Worm (Caenorhabditis elegans) whole organism, L3 larva: ENCODE results near the gene cwc-15.

Source experiments
- R02D3.7 ChIP-seq: fragments of 150-350 bp; optimal IDR thresholded peaks from 2 replicates; lab custom pipeline; 2014; ENCODE audit warnings: missing biosample characterization, missing genetic modification characterization
- ZK546.5 ChIP-seq: sonication (generic microtip); optimal IDR thresholded peaks from 2 replicates; lab custom pipeline; 2017; ENCODE audit warnings: missing biosample characterization, missing genetic modification characterization
- ama-1 ChIP-seq: fragments of 150-350 bp; optimal IDR thresholded peaks from 2 replicates; lab custom pipeline; 2018
- ceh-16 ChIP-seq: sonication (generic microtip); optimal IDR thresholded peaks from 2 replicates; lab custom pipeline; 2017; ENCODE audit warnings: missing biosample characterization, missing genetic modification characterization
- ceh-82 ChIP-seq: fragments of 150-350 bp; optimal IDR thresholded peaks from 2 replicates; lab custom pipeline; 2014; ENCODE audit warnings: missing biosample characterization, missing genetic modification characterization
- ceh-9 ChIP-seq: sonication (generic microtip); optimal IDR thresholded peaks from 2 replicates; lab custom pipeline; 2018; ENCODE audit warnings: missing biosample characterization, missing genetic modification characterization
- daf-12 ChIP-seq: fragments of 150-350 bp; optimal IDR thresholded peaks from 2 replicates; lab custom pipeline; 2014; ENCODE audit warnings: missing biosample characterization, missing genetic modification reagents, missing genetic modification characterization
- egl-27 ChIP-seq: sonication (generic microtip); optimal IDR thresholded peaks from 4 replicates; lab custom pipeline; 2017; ENCODE audit warnings: missing biosample characterization, missing genetic modification reagents, missing genetic modification characterization
- elt-2 ChIP-seq: sonication (generic microtip); optimal IDR thresholded peaks from 2 replicates; lab custom pipeline; 2016; ENCODE audit warnings: missing genetic modification reagents, mild to moderate bottlenecking, missing genetic modification characterization, missing compliant biosample characterization
- elt-3 ChIP-seq, 3 experiments: fragments of 150-350 bp in 1 of 3; sonication (generic microtip) in 2 of 3; optimal IDR thresholded peaks; 2 replicates in 2 of 3; 4 replicates in 1 of 3; lab custom pipeline; 2014 to 2017; ENCODE audit warnings: missing biosample characterization in 3 of 3, missing genetic modification characterization in 3 of 3
- fos-1 ChIP-seq: fragments of 150-350 bp; optimal IDR thresholded peaks from 2 replicates; lab custom pipeline; 2014; ENCODE audit warnings: missing biosample characterization, missing genetic modification characterization
- hmg-11 ChIP-seq: sonication (generic microtip); optimal IDR thresholded peaks from 2 replicates; lab custom pipeline; 2016; ENCODE audit warnings: missing genetic modification characterization, missing compliant biosample characterization
- jun-1 ChIP-seq: fragments of 150-350 bp; optimal IDR thresholded peaks from 2 replicates; lab custom pipeline; 2014; ENCODE audit warnings: missing biosample characterization, missing genetic modification reagents, missing genetic modification characterization
- lin-15B ChIP-seq: fragments of 150-350 bp; optimal IDR thresholded peaks from 2 replicates; lab custom pipeline; 2014; ENCODE audit warnings: missing biosample characterization, missing genetic modification characterization
- lin-39 ChIP-seq: fragments of 150-350 bp; optimal IDR thresholded peaks from 2 replicates; lab custom pipeline; 2018; ENCODE audit warnings: missing biosample characterization, missing genetic modification reagents, missing genetic modification characterization
- lsy-12 ChIP-seq: sonication (generic microtip); optimal IDR thresholded peaks from 2 replicates; lab custom pipeline; 2016; ENCODE audit warnings: mild to moderate bottlenecking, missing genetic modification characterization, missing compliant biosample characterization
- mdl-1 ChIP-seq: fragments of 150-350 bp; optimal IDR thresholded peaks from 2 replicates; lab custom pipeline; 2014; ENCODE audit warnings: missing biosample characterization, missing genetic modification characterization
- mml-1 ChIP-seq: fragments of 150-350 bp; sonication (generic microtip); optimal IDR thresholded peaks from 3 replicates; lab custom pipeline; 2014; ENCODE audit warnings: missing biosample characterization, missing genetic modification characterization
- nfya-1 ChIP-seq: sonication (generic microtip); optimal IDR thresholded peaks from 2 replicates; lab custom pipeline; 2017; ENCODE audit warnings: missing genetic modification characterization, mild to moderate bottlenecking, missing compliant biosample characterization, antibody characterized with exemption, moderate library complexity; ENCODE audit not compliant: insufficient read depth
- nhr-11 ChIP-seq: fragments of 150-350 bp; optimal IDR thresholded peaks from 2 replicates; lab custom pipeline; 2014; ENCODE audit warnings: missing biosample characterization, missing genetic modification characterization
- nhr-12 ChIP-seq: fragments of 150-350 bp; optimal IDR thresholded peaks from 2 replicates; lab custom pipeline; 2014; ENCODE audit warnings: missing biosample characterization, missing genetic modification characterization
- nhr-23 ChIP-seq: fragments of 150-350 bp; optimal IDR thresholded peaks from 2 replicates; lab custom pipeline; 2014; ENCODE audit warnings: missing biosample characterization, missing genetic modification reagents, missing genetic modification characterization
- nhr-237 ChIP-seq: fragments of 150-350 bp; optimal IDR thresholded peaks from 2 replicates; lab custom pipeline; 2014; ENCODE audit warnings: missing biosample characterization, missing genetic modification characterization
- nhr-25 ChIP-seq: sonication (generic microtip); optimal IDR thresholded peaks from 2 replicates; lab custom pipeline; 2017; ENCODE audit warnings: missing biosample characterization, missing genetic modification characterization
- nhr-28 ChIP-seq: fragments of 150-350 bp; optimal IDR thresholded peaks from 2 replicates; lab custom pipeline; 2014; ENCODE audit warnings: missing biosample characterization, missing genetic modification characterization
- nhr-67 ChIP-seq: fragments of 150-350 bp; optimal IDR thresholded peaks from 2 replicates; lab custom pipeline; 2014; ENCODE audit warnings: missing biosample characterization, missing genetic modification characterization
- nhr-76 ChIP-seq: fragments of 150-350 bp; sonication (generic microtip); optimal IDR thresholded peaks from 5 replicates; lab custom pipeline; 2014; ENCODE audit warnings: missing biosample characterization, missing genetic modification characterization
- nhr-77 ChIP-seq: fragments of 150-350 bp; optimal IDR thresholded peaks from 2 replicates; lab custom pipeline; 2014; ENCODE audit warnings: missing biosample characterization, missing genetic modification characterization
- pha-4 ChIP-seq: fragments of 150-350 bp; optimal IDR thresholded peaks from 2 replicates; lab custom pipeline; 2014; ENCODE audit warnings: missing biosample characterization, missing genetic modification reagents, missing genetic modification characterization
- pqm-1 ChIP-seq: fragments of 150-350 bp; optimal IDR thresholded peaks from 2 replicates; lab custom pipeline; 2017; ENCODE audit warnings: missing biosample characterization, missing genetic modification characterization, inconsistent platforms
- skn-1 ChIP-seq: fragments of 150-350 bp; optimal IDR thresholded peaks from 2 replicates; lab custom pipeline; 2014; ENCODE audit warnings: missing biosample characterization, missing genetic modification characterization
- tbx-2 ChIP-seq: sonication (generic microtip); optimal IDR thresholded peaks from 2 replicates; lab custom pipeline; 2016; ENCODE audit warnings: mild to moderate bottlenecking, missing genetic modification characterization, missing compliant biosample characterization
- unc-39 ChIP-seq: sonication (generic microtip); optimal IDR thresholded peaks from 4 replicates; lab custom pipeline; 2017; ENCODE audit warnings: missing biosample characterization, missing genetic modification characterization
- zag-1 ChIP-seq: fragments of 150-350 bp; optimal IDR thresholded peaks from 2 replicates; lab custom pipeline; 2014; ENCODE audit warnings: missing biosample characterization, missing genetic modification characterization
- ztf-4 ChIP-seq: fragments of 150-350 bp; optimal IDR thresholded peaks from 2 replicates; lab custom pipeline; 2014; ENCODE audit warnings: missing biosample characterization, missing genetic modification characterization

The cwc-15 gene

ce11 chrV:16029237-16029636 is 6.1 kb downstream of the cwc-15 start:
- TF ChIP-seq fos-1 (tag; lab: Kevin White, UChicago) = no peak
- no peak for TF ChIP-seq tbx-2 (tag; lab: Kevin White, UChicago)
- TF ChIP-seq nhr-25 (tag; lab: Kevin White, UChicago) = no peak
- TF ChIP-seq nhr-12 = no peak
- no peak for TF ChIP-seq mml-1
- no peak for TF ChIP-seq nhr-11 (tag; lab: Kevin White, UChicago)
- no peak for TF ChIP-seq ceh-16 (tag; lab: Kevin White, UChicago)
- no peak for TF ChIP-seq lsy-12
- TF ChIP-seq mdl-1 = no peak
- TF ChIP-seq ceh-9 (tag; lab: Kevin White, UChicago) = no peak

ce11 chrV:16031571-16031970 is 8.4 kb downstream of the cwc-15 start, which contains the start of gene T10C6.7:
Gene T10C6.7 (minus strand): TSS chrV:16031713.
- TF ChIP-seq R02D3.7 (no peak), nhr-77 (tag; lab: Kevin White, UChicago) (no peak), nhr-28 (tag; lab: Kevin White, UChicago) (no peak), hmg-11 (tag; lab: Kevin White, UChicago) (no peak), ztf-4 (tag; lab: Kevin White, UChicago) (no peak), nfya-1 (tag; lab: Kevin White, UChicago) (no peak), nhr-25 (tag; lab: Kevin White, UChicago) (no peak), elt-2 (no peak), ZK546.5 (tag; lab: Kevin White, UChicago) (no peak), nhr-76 (tag; lab: Kevin White, UChicago) (no peak), elt-3 (tag; optimal IDR thresholded peaks at IDR 0.05; lab: Kevin White, UChicago) (no peak), egl-27 (no peak)

ce11 chrV:16032761-16033160 is 9.6 kb downstream of the cwc-15 start, which contains the start of gene T10C6.16:
Gene T10C6.16 (minus strand): TSS chrV:16033005.
- TF ChIP-seq nfya-1 (tag; lab: Kevin White, UChicago) (no peak), nhr-25 (tag; lab: Kevin White, UChicago) (no peak), ztf-4 (tag; lab: Kevin White, UChicago) (no peak), mdl-1 (no peak), skn-1 (tag; lab: Kevin White, UChicago) (no peak), elt-3 (tag; optimal IDR thresholded peaks at IDR 0.05; lab: Kevin White, UChicago) (no peak), ceh-82 (no peak), pqm-1 (tag; lab: Kevin White, UChicago) (no peak), unc-39 (tag; lab: Kevin White, UChicago) (no peak), nhr-67 (tag; lab: Kevin White, UChicago) (no peak), ceh-9 (tag; lab: Kevin White, UChicago) (no peak), lin-15B (tag; lab: Kevin White, UChicago) (no peak), zag-1 (no peak)

- TF ChIP-seq mdl-1 (no peak), pqm-1 (tag; lab: Kevin White, UChicago) (no peak), lin-39 (no peak), elt-3 (tag; optimal IDR thresholded peaks at IDR 0.05; lab: Kevin White, UChicago) (no peak), fos-1 (tag; lab: Kevin White, UChicago) (no peak), hmg-11 (tag; lab: Kevin White, UChicago) (no peak), nhr-67 (tag; lab: Kevin White, UChicago) (no peak)
Measured at ce11 chrV:16033491-16033890, 10.3 kb downstream of the cwc-15 start.

ce11 chrV:16036166-16036565 is 13.0 kb downstream of the cwc-15 start, which contains the start of gene T10C6.10:
Gene T10C6.10 (plus strand): TSS chrV:16036413.
- TF ChIP-seq unc-39 (tag; lab: Kevin White, UChicago) (no peak), lsy-12 (no peak), nhr-77 (tag; lab: Kevin White, UChicago) (no peak), daf-12 (no peak), lin-39 (no peak), pha-4 (no peak), jun-1 (no peak), nhr-23 (no peak), ceh-82 (no peak), nhr-237 (tag; lab: Kevin White, UChicago) (no peak), ama-1 (lab: Kevin White, UChicago) (no peak), mdl-1 (no peak), nhr-12 (no peak), nhr-25 (tag; lab: Kevin White, UChicago) (no peak), nhr-28 (tag; lab: Kevin White, UChicago) (no peak)
